Fruit fly (Drosophila melanogaster) whole organism, pupa: ENCODE results near the gene meng.

Source experiments
- CG32121 ChIP-seq: fragments of 200-800 bp; sonication (Bioruptor generic); IDR thresholded peaks from 2 replicates; pipeline ENCODE4 v1.3.6; 2022; ENCODE audit warnings: missing biosample characterization, missing genetic modification characterization
- CG8301 ChIP-seq: fragments of 200-800 bp; sonication (Bioruptor generic); optimal IDR thresholded peaks from 2 replicates; lab custom pipeline; 2018; ENCODE audit warnings: missing biosample characterization, mild to moderate bottlenecking, missing genetic modification characterization
- D1 ChIP-seq: fragments of 200-800 bp; sonication (Bioruptor generic); optimal IDR thresholded peaks from 2 replicates; lab custom pipeline; 2018; ENCODE audit warnings: missing biosample characterization, mild to moderate bottlenecking, missing genetic modification characterization, moderate library complexity
- EcR ChIP-seq: fragments of 200-800 bp; sonication (Bioruptor generic); optimal IDR thresholded peaks from 3 replicates; lab custom pipeline; 2019; ENCODE audit warnings: missing biosample characterization, missing genetic modification characterization, mild to moderate bottlenecking, moderate library complexity, missing genetic modification reagents
- fd96Ca ChIP-seq: fragments of 200-800 bp; sonication (Bioruptor generic); IDR thresholded peaks from 3 replicates; pipeline ENCODE4 v1.3.6; 2022; ENCODE audit warnings: missing biosample characterization, missing genetic modification characterization
- gl ChIP-seq: fragments of 200-800 bp; sonication (Bioruptor generic); optimal IDR thresholded peaks from 2 replicates; lab custom pipeline; 2018; ENCODE audit warnings: missing biosample characterization, mild to moderate bottlenecking, missing genetic modification characterization

DNA sequence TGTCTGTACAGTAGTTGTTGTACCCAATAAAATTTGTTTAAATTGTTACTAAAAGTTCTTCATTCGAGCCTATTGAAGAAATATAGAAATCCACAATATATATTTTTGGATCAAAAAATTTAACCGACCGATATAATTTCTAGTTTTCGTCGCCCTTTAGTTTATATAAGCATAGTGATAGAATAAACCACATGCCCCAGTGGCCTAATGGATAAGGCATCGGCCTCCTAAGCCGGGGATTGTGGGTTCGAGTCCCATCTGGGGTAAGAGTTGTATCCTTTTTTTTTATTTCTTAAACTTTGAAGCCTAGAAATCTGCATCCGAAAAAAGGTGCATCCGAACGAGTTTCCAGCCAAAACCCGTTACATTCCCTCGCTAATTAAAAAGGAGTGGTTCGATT is 57.2 kb downstream of the meng start:
- TF ChIP-seq gl (tag; lab: Kevin White, UChicago) (no peak), CG8301 (no peak), EcR (no peak), CG32121 (GFP tag; lab: Robert Waterston, UW) (no peak), D1 (tag; lab: Kevin White, UChicago) (no peak), fd96Ca (GFP tag; lab: Robert Waterston, UW) (no peak)
